Worm (Caenorhabditis elegans) whole organism, late embryonic: ENCODE results near the gene nhr-67.

Experiments
- C38D4.7 ChIP-seq: fragments of 200-800 bp; sonication (Bioruptor generic); optimal IDR thresholded peaks from 2 replicates; lab custom pipeline; 2018; ENCODE audit warnings: mild to moderate bottlenecking, missing genetic modification characterization, moderate library complexity, missing compliant biosample characterization
- K09A11.1 ChIP-seq: sonication (generic microtip); optimal IDR thresholded peaks from 2 replicates; lab custom pipeline; 2017; ENCODE audit warnings: antibody characterized with exemption, mild to moderate bottlenecking, missing genetic modification characterization, missing compliant biosample characterization; ENCODE audit not compliant: insufficient read depth
- ama-1 ChIP-seq: fragments of 150-350 bp; optimal IDR thresholded peaks from 2 replicates; lab custom pipeline; 2014
- hlh-15 ChIP-seq: sonication (generic microtip); optimal IDR thresholded peaks from 2 replicates; lab custom pipeline; 2016; ENCODE audit warnings: missing genetic modification characterization, missing compliant biosample characterization
- nhr-11 ChIP-seq: fragments of 150-350 bp; optimal IDR thresholded peaks from 2 replicates; lab custom pipeline; 2014; ENCODE audit warnings: missing biosample characterization, missing genetic modification characterization
- pha-2 ChIP-seq: sonication (generic microtip); optimal IDR thresholded peaks from 2 replicates; lab custom pipeline; 2017; ENCODE audit warnings: mild to moderate bottlenecking, missing genetic modification characterization, missing compliant biosample characterization
- ref-2 ChIP-seq: sonication (generic microtip); optimal IDR thresholded peaks from 2 replicates; lab custom pipeline; 2016; ENCODE audit warnings: missing genetic modification characterization, missing compliant biosample characterization
- unc-86 ChIP-seq: sonication (generic microtip); optimal IDR thresholded peaks from 2 replicates; lab custom pipeline; 2016; ENCODE audit warnings: missing genetic modification characterization, missing compliant biosample characterization

- no peak for TF ChIP-seq C38D4.7 (GFP tag; lab: Kevin White, UChicago)
- TF ChIP-seq K09A11.1 = no peak
- no peak for TF ChIP-seq ama-1 (lab: Kevin White, UChicago)
- TF ChIP-seq pha-2 = no peak
- TF ChIP-seq nhr-11 (tag; lab: Kevin White, UChicago) = no peak
- TF ChIP-seq ref-2 (tag; lab: Kevin White, UChicago) = no peak
- no peak for TF ChIP-seq unc-86 (tag; lab: Kevin White, UChicago)
- no peak for TF ChIP-seq hlh-15 (tag; lab: Kevin White, UChicago)
Measured at ce11 chrIV:11146492-11146891, 23.1 kb upstream of the nhr-67 start.
